Fruit fly (Drosophila melanogaster): Measurements from ENCODE around the gene NSD.

NSD gene

DNA sequence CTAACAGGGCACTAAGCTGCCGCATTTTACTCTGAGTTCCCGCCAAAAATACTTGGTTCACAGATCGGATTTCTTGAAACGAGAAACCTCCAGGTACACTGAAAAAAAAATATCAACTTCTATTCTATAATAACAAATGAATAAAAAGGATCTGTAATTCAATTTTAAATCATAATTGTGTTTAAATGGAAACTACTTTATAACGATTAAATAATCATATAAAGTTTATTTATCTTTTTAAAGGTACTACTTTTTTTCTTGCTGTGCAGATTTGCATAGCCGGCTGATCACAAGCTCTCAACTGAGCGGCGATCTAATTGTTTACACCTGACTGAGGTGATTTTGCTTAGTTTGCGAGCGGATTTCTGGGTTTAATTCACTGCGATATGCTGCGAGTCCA is 49.7 kb upstream of the NSD start:
- TF ChIP-seq fd3F (GFP tag; optimal IDR thresholded peaks at IDR 0.05) (peak; percentile 52), Ets65A (GFP tag) (no peak), sug (tag; optimal IDR thresholded peaks at IDR 0.05) (peak; percentile 41), jumu (GFP tag; optimal IDR thresholded peaks at IDR 0.05) (no peak), CG32772 (GFP tag; IDR thresholded peaks at IDR 0.05) (peak; percentile 77), nau (GFP tag; optimal IDR thresholded peaks at IDR 0.05) (no peak), Hand (GFP tag; optimal IDR thresholded peaks at IDR 0.05) (peak; percentile 34), Tbp (GFP tag; optimal IDR thresholded peaks at IDR 0.05) (no peak), CG14050 (GFP tag; IDR thresholded peaks at IDR 0.05) (no peak; the same call in 2 of the 3 replicates), CG12071 (GFP tag; optimal IDR thresholded peaks at IDR 0.05) (no peak), Nf-YA (GFP tag; IDR thresholded peaks at IDR 0.05) (peak; percentile 56), CG13123 (GFP tag; optimal IDR thresholded peaks at IDR 0.05) (peak; percentile 14), Myb (GFP tag; optimal IDR thresholded peaks at IDR 0.05) (no peak), CG7928 (GFP tag; optimal IDR thresholded peaks at IDR 0.05) (no peak), croc (GFP tag; conservative IDR thresholded peaks at IDR 0.05) (peak; percentile 31; the same call in 1 of the 3 replicates), emc (GFP tag; optimal IDR thresholded peaks at IDR 0.05) (no peak), stc (GFP tag; IDR thresholded peaks at IDR 0.05) (0 out of 2 replicates have a peak, but pooled peaks have one; percentile 38), zfh1 (GFP tag; IDR thresholded peaks at IDR 0.05) (no peak), CG6654 (GFP tag; optimal IDR thresholded peaks at IDR 0.05) (peak; percentile 43), CG4854 (GFP tag; optimal IDR thresholded peaks at IDR 0.05) (peak; percentile 35), HmgZ (tag; optimal IDR thresholded peaks at IDR 0.05) (no peak), vnd (GFP tag; IDR thresholded peaks at IDR 0.05; ENCODE audit: partially characterized antibody) (no peak), Dbx (GFP tag; IDR thresholded peaks at IDR 0.05) (peak; percentile 58; the same call in 2 of the 3 replicates), CG10654 (GFP tag; optimal IDR thresholded peaks at IDR 0.05) (no peak), dmrt11E (tag; optimal IDR thresholded peaks at IDR 0.05) (peak; percentile 46), chn (GFP tag; optimal IDR thresholded peaks at IDR 0.05) (no peak), crc (GFP tag; optimal IDR thresholded peaks at IDR 0.05) (no peak), Xrp1 (GFP tag; IDR thresholded peaks at IDR 0.05) (peak; percentile 72), unc-4 (GFP tag; IDR thresholded peaks at IDR 0.05; ENCODE audit: partially characterized antibody) (no peak), CG5953 (GFP tag; IDR thresholded peaks at IDR 0.05) (peak; percentile 47; the same call in 1 of the 2 replicates), Antp (GFP tag; optimal IDR thresholded peaks at IDR 0.05) (no peak), CG4404 (GFP tag; IDR thresholded peaks at IDR 0.05) (no peak), CG6791 (GFP tag; IDR thresholded peaks at IDR 0.05; ENCODE audit: partially characterized antibody) (no peak), ac (GFP tag; optimal IDR thresholded peaks at IDR 0.05) (no peak), da (GFP tag; optimal IDR thresholded peaks at IDR 0.05) (no peak), esg (GFP tag; conservative IDR thresholded peaks at IDR 0.05) (peak; percentile 70), gcm (GFP tag; optimal IDR thresholded peaks at IDR 0.05) (peak; percentile 36), prd (optimal IDR thresholded peaks at IDR 0.05) (no peak), prd (GFP tag; IDR thresholded peaks at IDR 0.05) (peak; percentile 64), seq (GFP tag; IDR thresholded peaks at IDR 0.05) (no peak), MESR4 (GFP tag; optimal IDR thresholded peaks at IDR 0.05) (no peak), Dip3 (GFP tag; optimal IDR thresholded peaks at IDR 0.05) (peak; percentile 19), Dek (tag; optimal IDR thresholded peaks at IDR 0.05) (peak; percentile 72), CG30431 (GFP tag; optimal IDR thresholded peaks at IDR 0.05) (no peak), CG1602 (GFP tag; optimal IDR thresholded peaks at IDR 0.05) (peak; percentile 42), sc (optimal IDR thresholded peaks at IDR 0.05) (no peak), sc (GFP tag; optimal IDR thresholded peaks at IDR 0.05) (no peak), salm (tag; optimal IDR thresholded peaks at IDR 0.05) (no peak), CG1647 (GFP tag; optimal IDR thresholded peaks at IDR 0.05) (peak; percentile 27), hbn (GFP tag; IDR thresholded peaks at IDR 0.05; ENCODE audit: partially characterized antibody) (no peak), CG12659 (GFP tag; optimal IDR thresholded peaks at IDR 0.05) (peak; percentile 68), GATAe (GFP tag; conservative IDR thresholded peaks at IDR 0.05) (no peak; the same call in 1 of the 2 replicates)
